Fruit fly (Drosophila melanogaster) whole organism, adult: ENCODE data around the gene Bap60.
A peak's percentile ranks its signal among the peaks of the same experiment; 100 is the strongest.

Experiments used
- CG14711 ChIP-seq: fragments of 200-800 bp; sonication (Bioruptor generic); optimal IDR thresholded peaks from 2 replicates; lab custom pipeline; 2018; ENCODE audit warnings: missing biosample characterization, mild to moderate bottlenecking, missing genetic modification characterization, moderate library complexity
- CG33017 ChIP-seq: fragments of 200-800 bp; sonication (Bioruptor generic); optimal IDR thresholded peaks from 2 replicates; lab custom pipeline; 2018; ENCODE audit warnings: missing biosample characterization, mild to moderate bottlenecking, missing genetic modification characterization, moderate library complexity
- CG5204 ChIP-seq: fragments of 200-800 bp; sonication (Bioruptor generic); optimal IDR thresholded peaks from 2 replicates; lab custom pipeline; 2016; ENCODE audit warnings: missing biosample characterization, missing genetic modification characterization
- CG7101 ChIP-seq: fragments of 200-800 bp; sonication (Bioruptor generic); optimal IDR thresholded peaks from 2 replicates; lab custom pipeline; 2018; ENCODE audit warnings: missing biosample characterization, mild to moderate bottlenecking, missing genetic modification characterization, moderate library complexity
- Clk ChIP-seq: fragments of 200-800 bp; sonication (Bioruptor generic); optimal IDR thresholded peaks from 2 replicates; lab custom pipeline; 2017; ENCODE audit warnings: missing biosample characterization, missing genetic modification characterization
- Hr96 ChIP-seq: fragments of 200-800 bp; sonication (Bioruptor generic); optimal IDR thresholded peaks from 2 replicates; lab custom pipeline; 2016; ENCODE audit warnings: missing biosample characterization, missing genetic modification characterization
- Mnt ChIP-seq: fragments of 200-800 bp; sonication (Bioruptor generic); optimal IDR thresholded peaks from 2 replicates; lab custom pipeline; 2016; ENCODE audit warnings: missing biosample characterization, mild to moderate bottlenecking, missing genetic modification characterization
- bab1 ChIP-seq: fragments of 200-800 bp; sonication (Bioruptor generic); optimal IDR thresholded peaks from 3 replicates; lab custom pipeline; 2019; ENCODE audit warnings: missing biosample characterization, mild to moderate bottlenecking, missing genetic modification characterization, moderate library complexity
- cic ChIP-seq: fragments of 200-800 bp; sonication (Bioruptor generic); optimal IDR thresholded peaks from 2 replicates; lab custom pipeline; 2017; ENCODE audit warnings: missing biosample characterization, mild to moderate bottlenecking, missing genetic modification characterization, moderate library complexity
- kay ChIP-seq: fragments of 200-800 bp; sonication (Bioruptor generic); peaks from one replicate; lab custom pipeline; 2016; ENCODE audit warnings: missing biosample characterization, missing genetic modification characterization, borderline replicate concordance
- ovo ChIP-seq: fragments of 200-800 bp; sonication (Bioruptor generic); optimal IDR thresholded peaks from 2 replicates; lab custom pipeline; 2016; ENCODE audit warnings: missing biosample characterization, missing genetic modification characterization
- pad ChIP-seq: fragments of 200-800 bp; sonication (Bioruptor generic); optimal IDR thresholded peaks from 3 replicates; lab custom pipeline; 2017; ENCODE audit warnings: missing biosample characterization, missing genetic modification characterization, mild to moderate bottlenecking, moderate library complexity, missing genetic modification reagents

DNA sequence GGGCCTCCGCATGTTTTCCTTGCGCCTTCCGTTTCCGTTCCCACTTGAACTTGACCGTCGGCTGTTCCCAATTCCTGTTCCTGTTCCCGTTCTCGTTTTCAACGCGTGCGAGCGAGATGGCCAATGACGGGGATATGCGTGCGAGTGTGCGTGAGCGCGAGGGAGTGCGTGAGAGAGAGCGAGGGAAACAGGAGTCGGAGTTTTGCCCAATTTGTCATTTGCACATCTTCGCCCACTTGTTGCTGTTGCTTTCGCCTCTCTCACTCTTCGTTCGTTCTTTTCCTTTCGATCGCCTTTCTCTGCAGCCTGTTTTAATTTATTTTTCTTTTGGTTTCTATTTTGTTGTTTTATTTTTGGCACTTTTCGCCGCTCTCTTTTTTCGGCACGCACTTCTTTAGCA, 47.5 kb downstream of the Bap60 start:
- TF ChIP-seq CG7101 = no peak
- no peak for TF ChIP-seq kay
- TF ChIP-seq ovo (GFP tag; lab: Kevin White, UChicago) = no peak
- TF ChIP-seq CG14711 (tag; lab: Kevin White, UChicago) = no peak
- TF ChIP-seq bab1 (GFP tag; lab: Kevin White, UChicago) = no peak
- TF ChIP-seq Clk (GFP tag; lab: Kevin White, UChicago) = no peak
- TF ChIP-seq CG5204 (GFP tag; lab: Kevin White, UChicago) = no peak
- TF ChIP-seq Mnt (GFP tag; lab: Kevin White, UChicago) = no peak
- no peak for TF ChIP-seq cic
- no peak for TF ChIP-seq CG33017 (tag; lab: Kevin White, UChicago)
- no peak for TF ChIP-seq Hr96 (GFP tag; lab: Kevin White, UChicago)
- TF ChIP-seq pad (GFP tag; lab: Kevin White, UChicago) = peak; percentile 18
